Fruit fly (Drosophila melanogaster): Measurements from ENCODE around the gene CG10428.

The CG10428 gene

dm6 chr2L:18987078-18987895 is 38.6 kb downstream of the CG10428 start, which contains the start of the genes Swip-1 and EMC5 (continued):
- peak; percentile 45 for TF ChIP-seq slou (GFP tag; optimal IDR thresholded peaks at IDR 0.05)
- TF ChIP-seq CG9876 (GFP tag; optimal IDR thresholded peaks at IDR 0.05): no peak
- TF ChIP-seq nom (GFP tag; optimal IDR thresholded peaks at IDR 0.05): peak; percentile 43
- TF ChIP-seq CG34422 (GFP tag; IDR thresholded peaks at IDR 0.05): peak; percentile 36; the same call in 2 of the 3 replicates
- no peak for TF ChIP-seq pita (GFP tag; optimal IDR thresholded peaks at IDR 0.05)
- no peak for TF ChIP-seq crc (GFP tag; optimal IDR thresholded peaks at IDR 0.05)
- TF ChIP-seq CG7271 (tag; optimal IDR thresholded peaks at IDR 0.05): no peak
- peak; percentile 19 for TF ChIP-seq CG6254 (GFP tag; optimal IDR thresholded peaks at IDR 0.05)
- TF ChIP-seq CG12155 (GFP tag; optimal IDR thresholded peaks at IDR 0.05): peak; percentile 38
- peak; percentile 87 for TF ChIP-seq Ets65A (GFP tag)
- TF ChIP-seq Dp (GFP tag; optimal IDR thresholded peaks at IDR 0.05): peak; percentile 64
- TF ChIP-seq vnd (GFP tag; IDR thresholded peaks at IDR 0.05; ENCODE audit: partially characterized antibody): peak; percentile 53; the same call in 1 of the 3 replicates
- peak; percentile 26 for TF ChIP-seq cato (GFP tag; optimal IDR thresholded peaks at IDR 0.05; ENCODE audit: borderline replicate concordance)
- TF ChIP-seq Hey (tag; optimal IDR thresholded peaks at IDR 0.05): no peak
- no peak for TF ChIP-seq CG11695 (GFP tag; IDR thresholded peaks at IDR 0.05)
- no peak for TF ChIP-seq Doc2 (GFP tag; IDR thresholded peaks at IDR 0.05)
- TF ChIP-seq p53 (GFP tag; optimal IDR thresholded peaks at IDR 0.05): no peak
- no peak for TF ChIP-seq CTCF (GFP tag; optimal IDR thresholded peaks at IDR 0.05)
- peak; percentile 24; the same call in 1 of the 3 replicates for TF ChIP-seq CG7963 (GFP tag; IDR thresholded peaks at IDR 0.05; ENCODE audit: partially characterized antibody)
- peak; percentile 60 for TF ChIP-seq bbx (GFP tag; IDR thresholded peaks at IDR 0.05; ENCODE audit: partially characterized antibody)
- no peak for TF ChIP-seq jing (GFP tag; optimal IDR thresholded peaks at IDR 0.05)
- peak; percentile 73 for TF ChIP-seq MESR4 (GFP tag; optimal IDR thresholded peaks at IDR 0.05)
- peak; percentile 66 for TF ChIP-seq Deaf1 (tag; optimal IDR thresholded peaks at IDR 0.05)
- no peak for TF ChIP-seq CG2199 (GFP tag; IDR thresholded peaks at IDR 0.05)
- 0 out of 2 replicates have a peak, but pooled peaks have one; percentile 26 for TF ChIP-seq CG14667 (GFP tag; IDR thresholded peaks at IDR 0.05)
- TF ChIP-seq CG2202 (tag; optimal IDR thresholded peaks at IDR 0.05): no peak
- TF ChIP-seq schlank (tag; optimal IDR thresholded peaks at IDR 0.05): no peak
- TF ChIP-seq CG32532 (GFP tag; IDR thresholded peaks at IDR 0.05): peak; percentile 67; the same call in 1 of the 2 replicates
- no peak for TF ChIP-seq ac (GFP tag; optimal IDR thresholded peaks at IDR 0.05)
- peak; percentile 73; the same call in 2 of the 3 replicates for TF ChIP-seq ci (GFP tag; IDR thresholded peaks at IDR 0.05)
- TF ChIP-seq CG17328 (GFP tag; IDR thresholded peaks at IDR 0.05): no peak; the same call in 1 of the 2 replicates
- no peak for TF ChIP-seq ems (GFP tag; optimal IDR thresholded peaks at IDR 0.05)
- TF ChIP-seq CG4854 (GFP tag; optimal IDR thresholded peaks at IDR 0.05): no peak
- TF ChIP-seq CrebB (tag; optimal IDR thresholded peaks at IDR 0.05): peak; percentile 19
- TF ChIP-seq CG7372 (GFP tag; IDR thresholded peaks at IDR 0.05): no peak
- 0 out of 2 replicates have a peak, but pooled peaks have one; percentile 20 for TF ChIP-seq rib (GFP tag; IDR thresholded peaks at IDR 0.05)
- peak; percentile 85 for TF ChIP-seq slbo (GFP tag; IDR thresholded peaks at IDR 0.05)
- peak; percentile 77 for TF ChIP-seq CG17829 (tag; optimal IDR thresholded peaks at IDR 0.05)
- peak; percentile 58 for TF ChIP-seq CG1233 (GFP tag; optimal IDR thresholded peaks at IDR 0.05)
- TF ChIP-seq CG18599 (GFP tag; optimal IDR thresholded peaks at IDR 0.05): peak; percentile 47
- peak; percentile 33 for TF ChIP-seq scrt (GFP tag; optimal IDR thresholded peaks at IDR 0.05)
- TF ChIP-seq CG8281 (tag; optimal IDR thresholded peaks at IDR 0.05): no peak
- TF ChIP-seq CG9215 (GFP tag; IDR thresholded peaks at IDR 0.05): peak; percentile 56
- no peak for TF ChIP-seq D19B (GFP tag; optimal IDR thresholded peaks at IDR 0.05)
- no peak for TF ChIP-seq CG1832 (GFP tag; optimal IDR thresholded peaks at IDR 0.05)
- no peak for TF ChIP-seq z (GFP tag; IDR thresholded peaks at IDR 0.05)
- TF ChIP-seq Max (GFP tag; optimal IDR thresholded peaks at IDR 0.05): peak; percentile 22
- TF ChIP-seq CG31365 (tag; optimal IDR thresholded peaks at IDR 0.05): no peak
- TF ChIP-seq row (GFP tag; IDR thresholded peaks at IDR 0.05): peak; percentile 82
